Fruit fly (Drosophila melanogaster): ENCODE results near the gene CG10650.
A peak's percentile ranks its signal among the peaks of the same experiment; 100 is the strongest.

The CG10650 gene

DNA sequence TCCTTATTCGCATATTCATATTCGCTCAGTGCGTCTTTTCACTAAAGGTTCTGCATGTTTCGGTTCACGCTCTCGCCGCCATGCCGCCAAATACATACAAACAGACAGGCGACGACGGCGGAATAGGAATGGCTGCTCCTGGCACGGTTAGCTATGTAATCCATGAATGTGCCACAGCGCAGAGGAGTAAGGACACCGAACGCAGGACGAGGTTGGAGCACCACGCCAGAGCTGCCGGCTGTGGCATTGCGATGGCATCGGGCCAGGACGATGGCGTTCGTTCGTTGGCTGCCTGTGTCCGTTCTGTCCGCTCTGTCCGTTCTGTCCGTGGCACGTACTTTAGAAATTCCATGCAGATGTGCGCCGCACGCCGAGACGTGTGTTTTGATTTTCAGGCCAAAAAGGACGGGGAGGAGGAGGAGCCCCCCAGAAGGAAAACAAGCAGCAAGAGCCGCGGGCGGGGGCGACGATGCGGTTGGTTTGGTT, 19.2 kb upstream of the CG10650 start:
- TF ChIP-seq CG11617 (GFP tag; optimal IDR thresholded peaks at IDR 0.05) (no peak), ovo (GFP tag; optimal IDR thresholded peaks at IDR 0.05) (no peak), bab1 (GFP tag; optimal IDR thresholded peaks at IDR 0.05) (no peak), Hr96 (GFP tag; optimal IDR thresholded peaks at IDR 0.05) (no peak), CG12768 (GFP tag; optimal IDR thresholded peaks at IDR 0.05) (no peak), CG33017 (tag; optimal IDR thresholded peaks at IDR 0.05) (no peak), CG7045 (GFP tag; optimal IDR thresholded peaks at IDR 0.05) (no peak), CG5204 (GFP tag; optimal IDR thresholded peaks at IDR 0.05) (no peak), CG7101 (tag; optimal IDR thresholded peaks at IDR 0.05) (no peak), toe (GFP tag; optimal IDR thresholded peaks at IDR 0.05) (no peak), Mnt (GFP tag; optimal IDR thresholded peaks at IDR 0.05) (no peak), Clk (GFP tag; optimal IDR thresholded peaks at IDR 0.05) (no peak), Crg-1 (GFP tag; optimal IDR thresholded peaks at IDR 0.05) (no peak), tj (GFP tag; optimal IDR thresholded peaks at IDR 0.05) (no peak), CG1620 (GFP tag; optimal IDR thresholded peaks at IDR 0.05) (no peak), pad (GFP tag; optimal IDR thresholded peaks at IDR 0.05) (no peak)

DNA sequence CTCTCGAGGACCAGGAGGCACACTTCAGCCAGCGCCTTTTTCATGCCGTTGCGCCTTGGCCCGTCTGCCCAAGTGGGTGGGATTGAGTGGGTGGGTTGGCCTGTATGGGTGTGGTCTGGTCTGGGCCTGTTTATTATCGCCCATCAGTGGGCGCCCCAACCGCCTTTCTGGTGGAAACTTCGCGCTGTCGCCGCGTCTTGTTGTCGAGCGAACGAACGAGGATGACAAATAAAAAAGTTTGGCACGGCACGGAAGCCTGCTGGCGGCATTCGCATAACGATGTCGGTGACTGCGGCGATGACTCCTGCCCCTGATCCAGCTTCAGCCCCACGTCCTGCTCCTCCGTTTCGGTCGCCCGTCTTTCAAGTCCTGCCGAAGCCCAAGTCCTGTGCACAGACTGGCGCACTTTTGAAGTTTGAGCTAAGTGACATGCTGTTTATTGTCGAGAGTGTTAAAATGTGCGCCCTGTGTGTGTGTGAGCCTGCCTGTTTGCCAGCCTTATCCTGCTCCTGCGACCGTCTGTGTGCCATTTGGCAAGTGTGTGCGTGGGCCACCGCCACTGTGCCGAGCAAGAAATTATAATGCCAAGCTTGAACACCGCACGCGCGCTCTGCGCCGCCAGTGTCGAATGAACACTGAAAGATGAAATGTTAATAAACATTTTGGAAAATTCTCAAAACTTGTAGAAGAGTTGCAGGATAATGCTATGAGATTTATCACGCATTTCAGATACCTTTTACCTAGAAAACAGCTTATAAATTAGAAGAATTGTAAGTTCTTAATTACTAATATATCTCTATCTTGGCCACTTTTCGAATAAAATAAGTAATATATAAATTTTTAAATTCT, 18.5 kb upstream of the CG10650 start:
- TF ChIP-seq tj (GFP tag; optimal IDR thresholded peaks at IDR 0.05) (no peak), cnc (optimal IDR thresholded peaks at IDR 0.05) (no peak), CG33017 (tag; optimal IDR thresholded peaks at IDR 0.05) (peak; percentile 56), CG12768 (GFP tag; optimal IDR thresholded peaks at IDR 0.05) (peak; percentile 68), CG7045 (GFP tag; optimal IDR thresholded peaks at IDR 0.05) (peak; percentile 64), ovo (GFP tag; optimal IDR thresholded peaks at IDR 0.05) (no peak), CG14711 (tag; optimal IDR thresholded peaks at IDR 0.05) (no peak), toe (GFP tag; optimal IDR thresholded peaks at IDR 0.05) (peak; percentile 41), Mnt (GFP tag; optimal IDR thresholded peaks at IDR 0.05) (no peak), CG5204 (GFP tag; optimal IDR thresholded peaks at IDR 0.05) (peak; percentile 67), CG11617 (GFP tag; optimal IDR thresholded peaks at IDR 0.05) (peak; percentile 30), CG1620 (GFP tag; optimal IDR thresholded peaks at IDR 0.05) (no peak), kay (GFP tag; ENCODE audit: borderline replicate concordance) (no peak), CG7101 (tag; optimal IDR thresholded peaks at IDR 0.05) (peak; percentile 28), bab1 (GFP tag; optimal IDR thresholded peaks at IDR 0.05) (no peak), Clk (GFP tag; optimal IDR thresholded peaks at IDR 0.05) (peak; percentile 36), Crg-1 (GFP tag; optimal IDR thresholded peaks at IDR 0.05) (no peak)

DNA sequence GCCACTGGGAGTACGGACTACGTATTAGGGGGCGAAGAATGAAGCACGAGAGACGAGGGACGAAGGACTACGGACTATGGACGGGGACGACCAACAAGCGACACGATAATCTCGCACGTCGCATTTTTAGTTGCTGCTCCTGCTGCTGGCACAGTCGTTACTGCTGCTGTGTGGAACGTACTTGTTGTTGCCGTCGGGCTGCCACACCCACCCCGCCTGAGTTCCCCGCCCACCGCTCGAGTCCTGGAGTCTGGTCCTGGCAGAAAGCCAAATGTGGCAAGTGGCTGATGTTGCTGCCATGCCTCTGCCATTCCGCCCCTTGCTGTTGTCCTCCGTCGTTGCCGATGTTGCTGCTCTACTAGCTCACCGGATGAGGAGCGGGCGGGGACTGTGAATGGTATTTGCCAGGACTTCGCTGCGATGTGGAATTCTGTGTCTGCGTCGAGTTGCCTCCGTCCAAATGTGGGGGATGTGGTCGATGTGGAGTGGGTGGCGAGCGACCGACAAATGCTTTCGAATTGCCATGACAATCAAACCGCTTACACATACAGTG, 17.1 kb upstream of the CG10650 start:
- TF ChIP-seq pad (GFP tag; optimal IDR thresholded peaks at IDR 0.05) (no peak), bab1 (GFP tag; optimal IDR thresholded peaks at IDR 0.05) (no peak), CG11617 (GFP tag; optimal IDR thresholded peaks at IDR 0.05) (no peak), cnc (optimal IDR thresholded peaks at IDR 0.05) (no peak), ovo (GFP tag; optimal IDR thresholded peaks at IDR 0.05) (no peak), cic (GFP tag; optimal IDR thresholded peaks at IDR 0.05) (no peak), tj (GFP tag; optimal IDR thresholded peaks at IDR 0.05) (no peak), CG33017 (tag; optimal IDR thresholded peaks at IDR 0.05) (no peak), Mnt (GFP tag; optimal IDR thresholded peaks at IDR 0.05) (no peak), Crg-1 (GFP tag; optimal IDR thresholded peaks at IDR 0.05) (no peak), CG5204 (GFP tag; optimal IDR thresholded peaks at IDR 0.05) (no peak), CG12768 (GFP tag; optimal IDR thresholded peaks at IDR 0.05) (no peak), Clk (GFP tag; optimal IDR thresholded peaks at IDR 0.05) (no peak), CG14711 (tag; optimal IDR thresholded peaks at IDR 0.05) (no peak), toe (GFP tag; optimal IDR thresholded peaks at IDR 0.05) (no peak), Hr96 (GFP tag; optimal IDR thresholded peaks at IDR 0.05) (no peak), CG7045 (GFP tag; optimal IDR thresholded peaks at IDR 0.05) (no peak)

DNA sequence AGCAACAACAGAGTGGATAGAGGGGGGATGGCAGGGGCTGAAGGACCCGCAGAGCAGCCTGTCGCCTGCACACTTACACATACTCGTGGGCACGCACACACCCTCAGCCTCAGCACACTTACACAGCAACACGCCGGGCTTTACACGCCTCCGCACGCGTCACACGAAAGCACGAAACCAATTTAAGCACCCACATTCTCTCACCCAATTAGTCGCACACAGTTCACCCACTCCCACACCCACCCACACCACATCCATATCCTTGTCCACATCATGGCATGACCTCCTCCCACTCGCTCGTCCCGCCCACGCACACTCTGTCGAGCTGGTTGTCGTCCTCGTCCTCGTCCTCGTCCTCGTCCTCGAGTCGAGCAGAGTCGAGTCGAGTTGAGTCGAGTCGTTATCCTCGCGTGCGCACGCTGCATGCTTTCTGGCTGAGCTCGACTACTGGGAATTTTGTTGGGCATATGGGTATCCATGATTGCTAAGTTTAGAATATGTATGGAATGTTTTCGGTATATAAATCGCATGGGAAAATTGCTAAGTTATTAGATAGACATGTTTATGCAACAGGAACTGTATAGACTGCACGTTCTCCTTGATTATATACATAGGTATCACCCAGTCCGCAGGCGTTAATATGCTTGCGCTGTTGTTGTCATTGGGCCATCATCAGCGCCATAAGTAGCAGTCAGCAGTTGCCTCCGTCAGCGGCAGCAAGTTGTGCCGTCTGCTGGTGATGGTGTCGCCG, 16.3 kb upstream of the CG10650 start:
- no peak for TF ChIP-seq CG1620 (GFP tag; optimal IDR thresholded peaks at IDR 0.05)
- no peak for TF ChIP-seq cnc (optimal IDR thresholded peaks at IDR 0.05)
- TF ChIP-seq pad (GFP tag; optimal IDR thresholded peaks at IDR 0.05) = no peak
- TF ChIP-seq CG5204 (GFP tag; optimal IDR thresholded peaks at IDR 0.05) = no peak
- no peak for TF ChIP-seq Hr96 (GFP tag; optimal IDR thresholded peaks at IDR 0.05)
- TF ChIP-seq CG11617 (GFP tag; optimal IDR thresholded peaks at IDR 0.05) = no peak
- TF ChIP-seq bab1 (GFP tag; optimal IDR thresholded peaks at IDR 0.05) = no peak
- TF ChIP-seq tj (GFP tag; optimal IDR thresholded peaks at IDR 0.05) = no peak
- no peak for TF ChIP-seq kay (GFP tag; ENCODE audit: borderline replicate concordance)
- TF ChIP-seq CG7101 (tag; optimal IDR thresholded peaks at IDR 0.05) = peak; percentile 14
- no peak for TF ChIP-seq CG7045 (GFP tag; optimal IDR thresholded peaks at IDR 0.05)
- TF ChIP-seq CG33017 (tag; optimal IDR thresholded peaks at IDR 0.05) = peak; percentile 56

DNA sequence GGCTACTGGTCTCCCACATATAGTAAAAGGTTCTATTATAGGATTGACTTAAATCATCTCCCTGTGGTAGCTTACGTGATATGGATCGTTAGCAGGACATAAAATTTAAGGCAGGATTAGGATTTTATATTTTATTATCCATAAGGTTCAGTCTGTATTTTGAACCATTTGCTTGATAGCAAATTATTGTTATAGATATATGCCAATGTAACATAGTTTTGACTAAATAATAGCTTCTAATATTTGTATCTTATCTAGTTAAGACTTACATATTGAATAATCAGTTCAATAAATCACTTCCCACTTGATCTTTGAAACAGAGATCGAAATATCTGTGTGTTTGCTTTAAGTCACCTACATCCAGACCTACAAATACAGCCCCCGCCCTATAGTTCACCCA, 14.8 kb upstream of the CG10650 start, which contains the start of gene robl37BC:
Gene robl37BC, plus strand, starts transcription at position 301 of the 400 bp plus-strand sequence.
- TF ChIP-seq CG7045 (GFP tag; optimal IDR thresholded peaks at IDR 0.05) = no peak
- TF ChIP-seq CG5204 (GFP tag; optimal IDR thresholded peaks at IDR 0.05) = no peak
- no peak for TF ChIP-seq CG12768 (GFP tag; optimal IDR thresholded peaks at IDR 0.05)
- TF ChIP-seq toe (GFP tag; optimal IDR thresholded peaks at IDR 0.05) = no peak
- no peak for TF ChIP-seq CG7101 (tag; optimal IDR thresholded peaks at IDR 0.05)
- TF ChIP-seq kay (GFP tag; ENCODE audit: borderline replicate concordance) = no peak
- no peak for TF ChIP-seq bab1 (GFP tag; optimal IDR thresholded peaks at IDR 0.05)
- no peak for TF ChIP-seq CG14711 (tag; optimal IDR thresholded peaks at IDR 0.05)
